Worm (Caenorhabditis elegans) whole organism, L4 larva: ENCODE data around the gene srd-56.

ENCODE experiments used
- D1046.2 ChIP-seq: fragments of 200-800 bp; sonication (Bioruptor generic); IDR thresholded peaks from 2 replicates; pipeline ENCODE4 v1.3.6; 2022; ENCODE audit warnings: missing genetic modification characterization, missing compliant biosample characterization
- F10B5.3 ChIP-seq: sonication (generic microtip); optimal IDR thresholded peaks from 2 replicates; lab custom pipeline; 2016; ENCODE audit warnings: mild to moderate bottlenecking, missing genetic modification characterization, missing compliant biosample characterization
- F37D6.2 ChIP-seq: sonication (generic microtip); optimal IDR thresholded peaks from 2 replicates; lab custom pipeline; 2016; ENCODE audit warnings: mild to moderate bottlenecking, missing genetic modification characterization, missing compliant biosample characterization
- Y105C5A.15 ChIP-seq: fragments of 200-800 bp; sonication (Bioruptor generic); IDR thresholded peaks from 2 replicates; pipeline ENCODE4 v1.3.6; 2022; ENCODE audit warnings: missing genetic modification characterization, missing compliant biosample characterization
- Y75B8A.6 ChIP-seq: fragments of 200-800 bp; sonication (Bioruptor generic); IDR thresholded peaks from 2 replicates; pipeline ENCODE4 v1.3.6; 2022; ENCODE audit warnings: missing genetic modification reagents, missing genetic modification characterization, missing compliant biosample characterization
- ZK337.2 ChIP-seq: fragments of 200-800 bp; sonication (Bioruptor generic); IDR thresholded peaks from 2 replicates; pipeline ENCODE4 v1.3.6; 2022; ENCODE audit warnings: missing genetic modification reagents, missing genetic modification characterization, missing compliant biosample characterization
- ZK546.5 ChIP-seq, 2 experiments: sonication (generic microtip); optimal IDR thresholded peaks; 2 replicates each; lab custom pipeline; 2017; ENCODE audit warnings: missing biosample characterization in 2 of 2, missing genetic modification characterization in 2 of 2
- aha-1 ChIP-seq: fragments of 150-350 bp; peaks from one replicate; lab custom pipeline; 2014; ENCODE audit warnings: missing biosample characterization, missing genetic modification characterization
- ama-1 ChIP-seq: fragments of 150-350 bp; optimal IDR thresholded peaks from 2 replicates; lab custom pipeline; 2014; ENCODE audit warnings: inconsistent platforms, mixed read lengths
- arid-1 ChIP-seq: fragments of 200-800 bp; sonication (Bioruptor generic); conservative IDR thresholded peaks from 2 replicates; pipeline ENCODE4 v1.3.6; 2022; ENCODE audit warnings: missing genetic modification reagents, missing genetic modification characterization, missing compliant biosample characterization
- ceh-28 ChIP-seq: fragments of 150-350 bp; optimal IDR thresholded peaks from 2 replicates; lab custom pipeline; 2014; ENCODE audit warnings: missing biosample characterization, missing genetic modification reagents, missing genetic modification characterization
- ceh-82 ChIP-seq: sonication (generic microtip); optimal IDR thresholded peaks from 2 replicates; lab custom pipeline; 2017; ENCODE audit warnings: missing biosample characterization, missing genetic modification characterization
- ctbp-1 ChIP-seq: fragments of 200-800 bp; sonication (Bioruptor generic); IDR thresholded peaks from 2 replicates; pipeline ENCODE4 v1.3.6; 2022; ENCODE audit warnings: missing genetic modification reagents, missing genetic modification characterization, missing compliant biosample characterization
- daf-12 ChIP-seq: fragments of 150-350 bp; optimal IDR thresholded peaks from 2 replicates; lab custom pipeline; 2014; ENCODE audit warnings: missing biosample characterization, missing genetic modification reagents, missing genetic modification characterization
- daf-16 ChIP-seq, 3 experiments: sonication (generic microtip); optimal IDR thresholded peaks; 2 replicates each; lab custom pipeline; 2016 to 2017; ENCODE audit warnings: missing genetic modification characterization in 3 of 3, missing genetic modification reagents in 3 of 3, mild to moderate bottlenecking in 2 of 3, missing compliant biosample characterization in 2 of 3, missing biosample characterization in 1 of 3, moderate library complexity in 1 of 3
- daf-19 ChIP-seq: fragments of 200-800 bp; sonication (Bioruptor generic); conservative IDR thresholded peaks from 2 replicates; pipeline ENCODE4 v1.3.6; 2022; ENCODE audit warnings: missing genetic modification characterization, missing compliant biosample characterization
- dmd-8 ChIP-seq: fragments of 200-800 bp; sonication (Bioruptor generic); IDR thresholded peaks from 2 replicates; pipeline ENCODE4 v1.3.6; 2022; ENCODE audit warnings: missing genetic modification characterization, missing compliant biosample characterization
- dve-1 ChIP-seq: sonication (generic microtip); optimal IDR thresholded peaks from 2 replicates; lab custom pipeline; 2017; ENCODE audit warnings: antibody characterized with exemption, mild to moderate bottlenecking, missing genetic modification characterization, missing compliant biosample characterization; ENCODE audit not compliant: insufficient read depth
- egl-27 ChIP-seq: sonication (generic microtip); optimal IDR thresholded peaks from 3 replicates; lab custom pipeline; 2017; ENCODE audit warnings: missing biosample characterization, missing genetic modification reagents, missing genetic modification characterization
- fkh-10 ChIP-seq: fragments of 150-350 bp; optimal IDR thresholded peaks from 2 replicates; lab custom pipeline; 2014; ENCODE audit warnings: missing biosample characterization, missing genetic modification reagents, missing genetic modification characterization
- hif-1 ChIP-seq, 2 experiments: sonication (generic microtip); optimal IDR thresholded peaks; 2 replicates each; lab custom pipeline; 2016 to 2017; ENCODE audit warnings: missing compliant biosample characterization in 2 of 2, missing genetic modification characterization in 2 of 2, missing genetic modification reagents in 2 of 2, missing genotype in 2 of 2, mild to moderate bottlenecking in 1 of 2
- hlh-11 ChIP-seq: fragments of 200-800 bp; sonication (Bioruptor generic); optimal IDR thresholded peaks from 2 replicates; lab custom pipeline; 2018; ENCODE audit warnings: mild to moderate bottlenecking, missing genetic modification characterization, missing compliant biosample characterization
- hlh-30 ChIP-seq: sonication (generic microtip); optimal IDR thresholded peaks from 2 replicates; lab custom pipeline; 2017; ENCODE audit warnings: antibody characterized with exemption, mild to moderate bottlenecking, missing genetic modification characterization, missing compliant biosample characterization; ENCODE audit not compliant: insufficient read depth
- lim-7 ChIP-seq: fragments of 200-800 bp; sonication (Bioruptor generic); IDR thresholded peaks from 2 replicates; pipeline ENCODE4 v1.3.6; 2022; ENCODE audit warnings: missing genetic modification characterization, missing compliant biosample characterization
- lin-1 ChIP-seq: fragments of 200-800 bp; sonication (Bioruptor generic); IDR thresholded peaks from 2 replicates; pipeline ENCODE4 v1.3.6; 2022; ENCODE audit warnings: missing genetic modification reagents, missing genetic modification characterization, missing compliant biosample characterization
- lin-29 ChIP-seq: fragments of 200-800 bp; sonication (Bioruptor generic); IDR thresholded peaks from 2 replicates; pipeline ENCODE4 v1.3.6; 2022; ENCODE audit warnings: missing genetic modification reagents, missing genetic modification characterization, missing compliant biosample characterization
- lin-38 ChIP-seq: fragments of 200-800 bp; sonication (Bioruptor generic); IDR thresholded peaks from 2 replicates; pipeline ENCODE4 v1.3.6; 2022; ENCODE audit warnings: missing genetic modification reagents, missing genetic modification characterization, missing compliant biosample characterization
- lin-39 ChIP-seq: fragments of 150-350 bp; optimal IDR thresholded peaks from 2 replicates; lab custom pipeline; 2014; ENCODE audit warnings: missing biosample characterization, missing genetic modification reagents, missing genetic modification characterization
- lsy-2 ChIP-seq, 2 experiments: fragments of 150-350 bp in 1 of 2; sonication (generic microtip) in 1 of 2; optimal IDR thresholded peaks; 2 replicates each; lab custom pipeline; 2014 to 2017; ENCODE audit warnings: missing biosample characterization in 2 of 2, missing genetic modification characterization in 2 of 2
- mdl-1 ChIP-seq, 2 experiments: fragments of 150-350 bp in 1 of 2; sonication (generic microtip) in 1 of 2; optimal IDR thresholded peaks; 2 replicates each; lab custom pipeline; 2014 to 2017; ENCODE audit warnings: missing biosample characterization in 2 of 2, missing genetic modification characterization in 2 of 2
- mep-1 ChIP-seq: fragments of 150-350 bp; sonication (generic microtip); optimal IDR thresholded peaks from 3 replicates; lab custom pipeline; 2014; ENCODE audit warnings: missing biosample characterization, missing genetic modification characterization
- mes-2 ChIP-seq: sonication (generic microtip); optimal IDR thresholded peaks from 2 replicates; lab custom pipeline; 2016; ENCODE audit warnings: missing genotype, mild to moderate bottlenecking, missing genetic modification characterization, missing compliant biosample characterization; ENCODE audit not compliant: poor library complexity, severe bottlenecking
- nhr-11 ChIP-seq: fragments of 150-350 bp; optimal IDR thresholded peaks from 2 replicates; lab custom pipeline; 2014; ENCODE audit warnings: missing biosample characterization, missing genetic modification characterization
- nhr-111 ChIP-seq: fragments of 200-800 bp; sonication (Bioruptor generic); optimal IDR thresholded peaks from 2 replicates; lab custom pipeline; 2018; ENCODE audit warnings: mild to moderate bottlenecking, missing genetic modification characterization, missing compliant biosample characterization
- pha-4 ChIP-seq, 2 experiments: fragments of 150-350 bp in 1 of 2; fragments of 200-800 bp in 1 of 2; sonication (Bioruptor generic) in 1 of 2; IDR thresholded peaks in 1 of 2; optimal IDR thresholded peaks in 1 of 2; 2 replicates each; pipeline versions ENCODE4 v1.3.6 to Lab custom; 2014 to 2022; ENCODE audit warnings: missing genetic modification characterization in 2 of 2, missing genetic modification reagents in 2 of 2, missing biosample characterization in 1 of 2, missing compliant biosample characterization in 1 of 2
- php-3 ChIP-seq: fragments of 200-800 bp; sonication (Bioruptor generic); IDR thresholded peaks from 2 replicates; pipeline ENCODE4 v1.3.6; 2022; ENCODE audit warnings: missing genetic modification reagents, missing genetic modification characterization, missing compliant biosample characterization
- rbr-2 ChIP-seq: sonication (generic microtip); optimal IDR thresholded peaks from 2 replicates; lab custom pipeline; 2016; ENCODE audit warnings: missing genotype, missing genetic modification characterization, missing compliant biosample characterization
- saeg-2 ChIP-seq: fragments of 200-800 bp; sonication (Bioruptor generic); IDR thresholded peaks from 2 replicates; pipeline ENCODE4 v1.3.6; 2022; ENCODE audit warnings: missing genetic modification reagents, missing genetic modification characterization, missing compliant biosample characterization
- sdz-12 ChIP-seq: fragments of 200-800 bp; sonication (Bioruptor generic); optimal IDR thresholded peaks from 2 replicates; lab custom pipeline; 2018; ENCODE audit warnings: mild to moderate bottlenecking, missing genetic modification characterization, missing compliant biosample characterization
- skn-1 ChIP-seq: fragments of 150-350 bp; optimal IDR thresholded peaks from 2 replicates; lab custom pipeline; 2014; ENCODE audit warnings: missing biosample characterization, missing genetic modification characterization
- snpc-1.2 ChIP-seq: fragments of 200-800 bp; sonication (Bioruptor generic); IDR thresholded peaks from 2 replicates; pipeline ENCODE4 v1.3.6; 2022; ENCODE audit warnings: missing genetic modification reagents, missing genetic modification characterization, missing compliant biosample characterization
- spr-3 ChIP-seq: fragments of 200-800 bp; sonication (Bioruptor generic); optimal IDR thresholded peaks from 2 replicates; lab custom pipeline; 2018; ENCODE audit warnings: mild to moderate bottlenecking, missing genetic modification characterization, missing compliant biosample characterization
- tag-97 ChIP-seq: fragments of 200-800 bp; sonication (Bioruptor generic); IDR thresholded peaks from 2 replicates; pipeline ENCODE4 v1.3.6; 2022; ENCODE audit warnings: missing genetic modification characterization, missing compliant biosample characterization
- unc-39 ChIP-seq: sonication (generic microtip); optimal IDR thresholded peaks from 2 replicates; lab custom pipeline; 2017; ENCODE audit warnings: missing biosample characterization, missing genetic modification characterization
- zfp-3 ChIP-seq: fragments of 200-800 bp; sonication (Bioruptor generic); conservative IDR thresholded peaks from 2 replicates; pipeline ENCODE4 v1.3.6; 2022; ENCODE audit warnings: missing genetic modification reagents, missing genetic modification characterization, missing compliant biosample characterization
- zip-2 ChIP-seq: fragments of 150-350 bp; optimal IDR thresholded peaks from 2 replicates; lab custom pipeline; 2014; ENCODE audit warnings: missing biosample characterization, missing genetic modification characterization

The srd-56 gene

ce11 chrII:7183493-7184272 is 19.3 kb downstream of the srd-56 start, which contains the start of gene pdl-1 (continued):
- TF ChIP-seq hlh-11 (tag; lab: Kevin White, UChicago) (peak; percentile 60), snpc-1.2 (GFP tag; lab: Robert Waterston, UW) (peak; percentile 86), php-3 (GFP tag; lab: Robert Waterston, UW) (peak; percentile 80), unc-39 (tag; lab: Kevin White, UChicago) (no peak), lin-1 (GFP tag; lab: Robert Waterston, UW) (peak; percentile 94), ceh-82 (tag; lab: Kevin White, UChicago) (no peak), tag-97 (GFP tag; lab: Robert Waterston, UW) (no peak), F37D6.2 (tag; lab: Kevin White, UChicago) (peak; percentile 68), daf-16 (GFP tag; optimal IDR thresholded peaks at IDR 0.05; lab: Kevin White, UChicago) (peak; percentile 70 to 93), daf-16 (tag; optimal IDR thresholded peaks at IDR 0.05; lab: Kevin White, UChicago) (peak; percentile 81), saeg-2 (GFP tag; lab: Robert Waterston, UW) (peak; percentile 85), daf-12 (no peak), ama-1 (no peak)

- TF ChIP-seq zip-2 (tag; lab: Kevin White, UChicago) = no peak
- TF ChIP-seq hif-1 (tag; optimal IDR thresholded peaks at IDR 0.05; lab: Kevin White, UChicago) = no peak
- TF ChIP-seq skn-1 (tag; lab: Kevin White, UChicago) = no peak
- TF ChIP-seq egl-27 (tag; lab: Kevin White, UChicago) = no peak
- TF ChIP-seq arid-1 (GFP tag; lab: Robert Waterston, UW) = no peak
- TF ChIP-seq hlh-30 (tag; lab: Kevin White, UChicago) = no peak
- TF ChIP-seq ZK546.5 (tag; optimal IDR thresholded peaks at IDR 0.05; lab: Kevin White, UChicago) = no peak
- no peak for TF ChIP-seq mdl-1 (tag; optimal IDR thresholded peaks at IDR 0.05; lab: Kevin White, UChicago)
- peak; percentile 21 for TF ChIP-seq rbr-2 (tag; lab: Kevin White, UChicago)
- TF ChIP-seq lsy-2 (tag; optimal IDR thresholded peaks at IDR 0.05; lab: Kevin White, UChicago) = peak; percentile 19 to 27
- no peak for TF ChIP-seq unc-39 (tag; lab: Kevin White, UChicago)
- TF ChIP-seq Y105C5A.15 = no peak
- peak; percentile 90 for TF ChIP-seq aha-1 (tag; lab: Kevin White, UChicago)
- no peak for TF ChIP-seq mes-2 (tag; lab: Kevin White, UChicago)
- peak; percentile 78 for TF ChIP-seq fkh-10 (GFP tag; lab: Kevin White, UChicago)
- TF ChIP-seq dve-1 (tag; lab: Kevin White, UChicago) = no peak
- no peak for TF ChIP-seq daf-19
- TF ChIP-seq pha-4 (GFP tag; IDR thresholded peaks at IDR 0.05; lab: Robert Waterston, UW) = no peak
- TF ChIP-seq pha-4 (tag; optimal IDR thresholded peaks at IDR 0.05; lab: Kevin White, UChicago) = no peak
- TF ChIP-seq lin-39 (tag; lab: Kevin White, UChicago) = no peak
- no peak for TF ChIP-seq lim-7 (GFP tag; lab: Robert Waterston, UW)
- no peak for TF ChIP-seq ama-1
- TF ChIP-seq sdz-12 (GFP tag; lab: Kevin White, UChicago) = no peak
- no peak for TF ChIP-seq lin-38 (GFP tag; lab: Robert Waterston, UW)
- no peak for TF ChIP-seq ceh-28 (tag; lab: Kevin White, UChicago)
- TF ChIP-seq dmd-8 = no peak
- TF ChIP-seq zfp-3 (GFP tag; lab: Robert Waterston, UW) = no peak
- no peak for TF ChIP-seq tag-97 (GFP tag; lab: Robert Waterston, UW)
- TF ChIP-seq nhr-11 (tag; lab: Kevin White, UChicago) = peak; percentile 32
- no peak for TF ChIP-seq lin-29 (GFP tag; lab: Robert Waterston, UW)
- no peak for TF ChIP-seq F37D6.2 (tag; lab: Kevin White, UChicago)
- TF ChIP-seq ctbp-1 (GFP tag; lab: Robert Waterston, UW) = 0 out of 2 replicates have a peak, but pooled peaks have one; percentile 31
- TF ChIP-seq Y75B8A.6 = no peak
- peak; percentile 45 for TF ChIP-seq mep-1 (tag; lab: Kevin White, UChicago)
- TF ChIP-seq D1046.2 (GFP tag; lab: Robert Waterston, UW) = no peak
- TF ChIP-seq ZK337.2 = no peak
- TF ChIP-seq nhr-111 (GFP tag; lab: Kevin White, UChicago) = no peak
- no peak for TF ChIP-seq snpc-1.2 (GFP tag; lab: Robert Waterston, UW)
- no peak for TF ChIP-seq F10B5.3 (tag; lab: Kevin White, UChicago)
- no peak for TF ChIP-seq spr-3
These were observed 20.4 kb downstream of the srd-56 start for ce11 chrII:7182630-7183029.
